Worm (Caenorhabditis elegans) whole organism, L4/young adult: ENCODE measurements around the gene mdt-17.
"Not testable (repeated sequence)": the region's sequence is repeated elsewhere in the genome, so short reads cannot be mapped to it uniquely, and the experiment has no call there.

Experiments
- W03F9.2 ChIP-seq: fragments of 150-350 bp; optimal IDR thresholded peaks from 2 replicates; lab custom pipeline; 2014; ENCODE audit warnings: missing biosample characterization, missing genetic modification characterization
- dao-5 ChIP-seq: sonication (generic microtip); optimal IDR thresholded peaks from 2 replicates; lab custom pipeline; 2016; ENCODE audit warnings: missing genotype, missing genetic modification characterization, moderate library complexity, missing compliant biosample characterization
- him-1 ChIP-seq: sonication (generic microtip); optimal IDR thresholded peaks from 2 replicates; lab custom pipeline; 2016; ENCODE audit warnings: missing genotype, missing genetic modification reagents, missing genetic modification characterization, missing compliant biosample characterization

Gene mdt-17

ce11 chrV:20266992-20267391 lies at the start of gene mdt-17:
Gene mdt-17, minus strand, starts transcription at chrV:20267247.
- TF ChIP-seq dao-5 (no peak), W03F9.2 (tag; lab: Kevin White, UChicago) (no peak), him-1 (tag; lab: Kevin White, UChicago) (no peak)

ce11 chrV:20311519-20311918 lies 44.5 kb upstream of the mdt-17 start, which contains the start of gene clec-262:
Gene clec-262, plus strand, starts transcription at chrV:20311819.
- TF ChIP-seq dao-5 (no peak), W03F9.2 (tag; lab: Kevin White, UChicago) (no peak), him-1 (tag; lab: Kevin White, UChicago) (no peak)

ce11 chrV:20310575-20310974 lies 43.5 kb upstream of the mdt-17 start, which contains the start of gene ZC15.10:
Gene ZC15.10, plus strand, starts transcription at chrV:20310736.
- TF ChIP-seq dao-5 = no peak
- TF ChIP-seq him-1 (tag; lab: Kevin White, UChicago) = no peak
- TF ChIP-seq W03F9.2 (tag; lab: Kevin White, UChicago) = no peak

ce11 chrV:20305803-20306202 lies 38.8 kb upstream of the mdt-17 start, which contains the start of gene ZC15.1:
Gene ZC15.1, plus strand, starts transcription at chrV:20306103.
- TF ChIP-seq W03F9.2 (tag; lab: Kevin White, UChicago) (no peak), him-1 (tag; lab: Kevin White, UChicago) (no peak), dao-5 (no peak)

- TF ChIP-seq W03F9.2 (tag; lab: Kevin White, UChicago); dao-5; him-1 (tag; lab: Kevin White, UChicago): not testable (repeated sequence)
These were observed 36.2 kb upstream of the mdt-17 start, which contains the start of gene ZC15.3 for ce11 chrV:20303288-20303687. Gene ZC15.3, plus strand, starts transcription at chrV:20303588.

- no peak for TF ChIP-seq W03F9.2 (tag; lab: Kevin White, UChicago)
These were observed 30.6 kb upstream of the mdt-17 start, which contains the start of gene ZC15.5 for ce11 chrV:20297650-20298049. Gene ZC15.5, plus strand, starts transcription at chrV:20297950.

- TF ChIP-seq dao-5 = no peak
- TF ChIP-seq him-1 (tag; lab: Kevin White, UChicago) = no peak
- TF ChIP-seq W03F9.2 (tag; lab: Kevin White, UChicago) = no peak
These were observed 27.3 kb upstream of the mdt-17 start, which contains the start of gene clec-261 for ce11 chrV:20294388-20294787. Gene clec-261, minus strand, starts transcription at chrV:20294488.

- TF ChIP-seq W03F9.2 (tag; lab: Kevin White, UChicago) (no peak), him-1 (tag; lab: Kevin White, UChicago) (no peak), dao-5 (no peak)
These were observed 22.3 kb upstream of the mdt-17 start, which contains the start of gene mlt-4 for ce11 chrV:20289317-20289716. Gene mlt-4, minus strand, starts transcription at chrV:20289417.

- no peak for TF ChIP-seq dao-5
- no peak for TF ChIP-seq W03F9.2 (tag; lab: Kevin White, UChicago)
- no peak for TF ChIP-seq him-1 (tag; lab: Kevin White, UChicago)
These were observed 15.8 kb upstream of the mdt-17 start for ce11 chrV:20282827-20283226.

- TF ChIP-seq him-1 (tag; lab: Kevin White, UChicago) (no peak), W03F9.2 (tag; lab: Kevin White, UChicago) (no peak), dao-5 (no peak)
These were observed 12.8 kb upstream of the mdt-17 start, which contains the start of gene pqn-94 for ce11 chrV:20279811-20280317. Gene pqn-94, minus strand, starts transcription at chrV:20279861.

ce11 chrV:20279309-20279708 lies 12.3 kb upstream of the mdt-17 start:
- no peak for TF ChIP-seq dao-5
- TF ChIP-seq W03F9.2 (tag; lab: Kevin White, UChicago) = no peak
- no peak for TF ChIP-seq him-1 (tag; lab: Kevin White, UChicago)

- TF ChIP-seq dao-5 (no peak), him-1 (tag; lab: Kevin White, UChicago) (no peak), W03F9.2 (tag; lab: Kevin White, UChicago) (no peak)
These were observed 9.9 kb upstream of the mdt-17 start for ce11 chrV:20276923-20277322.

- no peak for TF ChIP-seq dao-5
- no peak for TF ChIP-seq him-1 (tag; lab: Kevin White, UChicago)
- TF ChIP-seq W03F9.2 (tag; lab: Kevin White, UChicago) = peak; percentile 71
These were observed 2.7 kb upstream of the mdt-17 start, which contains the start of the genes prmt-1 and cdkr-3 for ce11 chrV:20269661-20270137. Gene prmt-1, minus strand, starts transcription at chrV:20269711. Gene cdkr-3, plus strand, starts transcription at chrV:20270107.

- TF ChIP-seq dao-5 = no peak
These were observed 17.5 kb downstream of the mdt-17 start, which contains the start of gene swsn-1 for ce11 chrV:20249438-20250120. Gene swsn-1, minus strand, starts transcription at chrV:20249488.
